Worm (Caenorhabditis elegans): Measurements from ENCODE around the gene msp-36.

DNA sequence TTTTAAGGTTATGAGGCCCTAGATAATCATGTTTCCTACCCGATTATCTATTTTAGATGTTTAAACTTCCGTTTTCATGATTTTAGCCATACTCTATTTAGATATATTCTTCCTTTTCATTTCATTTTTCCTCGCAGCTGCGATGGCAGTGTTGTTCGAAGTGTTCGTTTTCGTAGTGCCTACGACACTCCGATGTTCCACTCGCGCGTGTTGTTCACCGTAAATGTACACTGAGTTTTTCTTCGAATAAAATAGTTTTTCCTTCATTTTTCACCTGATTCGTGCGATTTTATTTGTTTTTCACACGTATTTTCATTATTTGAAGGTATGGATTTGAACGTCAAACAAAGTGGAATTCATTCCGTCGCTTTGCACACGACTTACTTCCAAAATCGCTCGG is 1.6 kb downstream of the msp-36 start, which contains the start of gene dis-3:
- TF ChIP-seq nhr-12 (tag; optimal IDR thresholded peaks at IDR 0.05): no peak
- no peak for TF ChIP-seq gmeb-1 (tag; optimal IDR thresholded peaks at IDR 0.05)
- TF ChIP-seq blmp-1 (tag; optimal IDR thresholded peaks at IDR 0.05; ENCODE audit: insufficient read depth): no peak
- TF ChIP-seq ama-1 (optimal IDR thresholded peaks at IDR 0.05): no peak

Measured in whole organism, L2 larva.